Worm (Caenorhabditis elegans): Measurements from ENCODE around the gene npp-9.

DNA sequence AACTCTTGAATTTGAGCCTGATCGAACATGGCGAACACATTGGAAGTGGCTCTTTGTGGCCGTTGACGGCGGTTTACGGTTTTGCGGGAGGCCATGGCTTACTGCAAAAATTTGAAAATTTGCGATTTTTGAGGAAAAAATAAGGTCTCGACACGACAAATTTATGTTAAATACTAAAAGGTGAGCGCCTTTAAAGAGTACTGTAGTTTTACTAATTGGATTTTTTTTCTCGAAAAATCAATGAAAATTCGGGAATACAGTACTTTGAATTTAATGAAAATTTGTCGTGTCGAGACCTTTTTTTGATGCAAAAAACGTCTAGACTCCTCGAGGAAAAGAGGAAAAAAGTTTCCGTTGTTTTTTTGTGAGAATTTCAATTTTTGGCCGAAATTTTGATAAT is 10.6 kb downstream of the npp-9 start, which contains the start of gene mlc-4:
- TF ChIP-seq jun-1 (tag; optimal IDR thresholded peaks at IDR 0.05): no peak
- TF ChIP-seq ceh-82 (tag; optimal IDR thresholded peaks at IDR 0.05): no peak
- TF ChIP-seq daf-19 (GFP tag; conservative IDR thresholded peaks at IDR 0.05): no peak
- TF ChIP-seq lsy-2 (tag; optimal IDR thresholded peaks at IDR 0.05): no peak
- TF ChIP-seq mdt-29 (GFP tag; IDR thresholded peaks at IDR 0.05): no peak
- no peak for TF ChIP-seq mes-2 (tag; optimal IDR thresholded peaks at IDR 0.05; ENCODE audit: poor library complexity, severe bottlenecking)
- TF ChIP-seq unc-130 (GFP tag; optimal IDR thresholded peaks at IDR 0.05): no peak
- TF ChIP-seq fos-1 (tag; optimal IDR thresholded peaks at IDR 0.05): no peak
- no peak for TF ChIP-seq madf-9 (GFP tag; conservative IDR thresholded peaks at IDR 0.05)
